Worm (Caenorhabditis elegans): ENCODE measurements around the gene str-260.
A peak's percentile ranks its signal among the peaks of the same experiment; 100 is the strongest.

Gene str-260

DNA sequence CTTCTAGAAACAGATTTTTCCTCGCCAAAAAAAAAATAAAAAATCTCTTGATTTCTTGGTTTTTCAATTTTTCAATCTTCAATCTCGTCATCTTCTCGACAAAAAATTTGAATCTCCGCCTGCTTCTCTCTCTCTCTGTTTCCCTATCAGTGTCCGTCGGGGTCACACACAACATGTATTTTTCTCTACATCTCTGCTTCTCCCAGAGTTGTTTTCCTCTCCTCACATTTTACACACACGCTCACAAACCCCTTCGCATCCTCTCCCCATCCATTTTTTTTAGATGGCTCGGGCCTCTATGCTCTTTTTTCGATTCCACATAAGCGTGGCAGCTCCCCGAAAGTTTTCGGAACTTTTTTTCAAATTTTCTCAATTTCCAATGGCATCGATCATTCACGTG, 52.8 kb downstream of the str-260 start (continued):
- TF ChIP-seq lin-39 (tag; optimal IDR thresholded peaks at IDR 0.05) (no peak), ama-1 (optimal IDR thresholded peaks at IDR 0.05) (no peak), F44E2.7 (GFP tag; IDR thresholded peaks at IDR 0.05) (no peak), D1046.2 (GFP tag; IDR thresholded peaks at IDR 0.05) (no peak), dve-1 (tag; optimal IDR thresholded peaks at IDR 0.05; ENCODE audit: insufficient read depth) (peak; percentile 34), cey-2 (tag; optimal IDR thresholded peaks at IDR 0.05; ENCODE audit: borderline replicate concordance, insufficient read depth) (no peak), daf-19 (GFP tag; conservative IDR thresholded peaks at IDR 0.05) (no peak), mep-1 (tag; optimal IDR thresholded peaks at IDR 0.05) (peak; percentile 61), unc-39 (tag; optimal IDR thresholded peaks at IDR 0.05) (no peak), unc-62 (GFP tag; optimal IDR thresholded peaks at IDR 0.05 in 1 of 2) (no peak), unc-62 (tag; optimal IDR thresholded peaks at IDR 0.05) (no peak), daf-16 (GFP tag; optimal IDR thresholded peaks at IDR 0.05) (peak in 1 of 2 experiments; percentile 34), daf-16 (tag; optimal IDR thresholded peaks at IDR 0.05) (peak; percentile 72), lin-29 (GFP tag; IDR thresholded peaks at IDR 0.05) (no peak), mxl-3 (GFP tag; optimal IDR thresholded peaks at IDR 0.05) (peak; percentile 18), saeg-2 (GFP tag; IDR thresholded peaks at IDR 0.05) (no peak), nhr-102 (tag; optimal IDR thresholded peaks at IDR 0.05) (peak; percentile 21), lin-1 (GFP tag; IDR thresholded peaks at IDR 0.05) (no peak)

All from whole organism, L4 larva.